Worm (Caenorhabditis elegans): Measurements from ENCODE around the gene clec-156.

ce11 chrIII:4874671-4875070 lies 32.6 kb upstream of the clec-156 start, which contains the start of gene C35D10.12:
- TF ChIP-seq snpc-4 (tag; optimal IDR thresholded peaks at IDR 0.05) (no peak), ztf-4 (tag; optimal IDR thresholded peaks at IDR 0.05) (no peak), nhr-25 (tag; optimal IDR thresholded peaks at IDR 0.05) (no peak), ama-1 (optimal IDR thresholded peaks at IDR 0.05) (no peak), egl-27 (tag; optimal IDR thresholded peaks at IDR 0.05) (no peak), mbf-1 (tag; optimal IDR thresholded peaks at IDR 0.05) (no peak), peb-1 (tag; optimal IDR thresholded peaks at IDR 0.05) (no peak), lin-39 (tag; optimal IDR thresholded peaks at IDR 0.05) (no peak), mab-5 (tag; optimal IDR thresholded peaks at IDR 0.05) (no peak), F13H6.1 (tag; optimal IDR thresholded peaks at IDR 0.05) (no peak), sma-9 (GFP tag; optimal IDR thresholded peaks at IDR 0.05) (no peak), sma-9 (tag; optimal IDR thresholded peaks at IDR 0.05) (no peak), mdl-1 (tag; optimal IDR thresholded peaks at IDR 0.05) (no peak)
